Worm (Caenorhabditis elegans) whole organism, late embryonic: Measurements from ENCODE around the gene pyc-1.

ENCODE experiments used
- C08G9.2 ChIP-seq: sonication (generic microtip); optimal IDR thresholded peaks from 2 replicates; lab custom pipeline; 2016; ENCODE audit warnings: mild to moderate bottlenecking, missing genetic modification characterization, moderate library complexity, missing compliant biosample characterization
- C38D4.7 ChIP-seq: fragments of 200-800 bp; sonication (Bioruptor generic); optimal IDR thresholded peaks from 2 replicates; lab custom pipeline; 2018; ENCODE audit warnings: mild to moderate bottlenecking, missing genetic modification characterization, moderate library complexity, missing compliant biosample characterization
- F13H6.1 ChIP-seq: sonication (generic microtip); optimal IDR thresholded peaks from 2 replicates; lab custom pipeline; 2016; ENCODE audit warnings: missing genetic modification characterization, missing compliant biosample characterization
- K09A11.1 ChIP-seq: sonication (generic microtip); optimal IDR thresholded peaks from 2 replicates; lab custom pipeline; 2017; ENCODE audit warnings: antibody characterized with exemption, mild to moderate bottlenecking, missing genetic modification characterization, missing compliant biosample characterization; ENCODE audit not compliant: insufficient read depth
- T23F11.4 ChIP-seq: fragments of 200-800 bp; sonication (Bioruptor generic); optimal IDR thresholded peaks from 2 replicates; lab custom pipeline; 2018; ENCODE audit warnings: mild to moderate bottlenecking, missing genetic modification characterization, missing compliant biosample characterization
- ama-1 ChIP-seq: fragments of 150-350 bp; optimal IDR thresholded peaks from 2 replicates; lab custom pipeline; 2014
- ceh-14 ChIP-seq: sonication (generic microtip); optimal IDR thresholded peaks from 2 replicates; lab custom pipeline; 2016; ENCODE audit warnings: missing genotype, missing genetic modification characterization, missing compliant biosample characterization
- ceh-19 ChIP-seq: fragments of 200-800 bp; sonication (Bioruptor generic); optimal IDR thresholded peaks from 2 replicates; lab custom pipeline; 2018; ENCODE audit warnings: mild to moderate bottlenecking, missing genetic modification characterization, missing compliant biosample characterization
- ceh-2 ChIP-seq: sonication (generic microtip); optimal IDR thresholded peaks from 2 replicates; lab custom pipeline; 2016; ENCODE audit warnings: missing genotype, missing genetic modification characterization, missing compliant biosample characterization
- ceh-30 ChIP-seq: fragments of 150-350 bp; optimal IDR thresholded peaks from 2 replicates; lab custom pipeline; 2014; ENCODE audit warnings: missing biosample characterization, missing genetic modification characterization
- ceh-31 ChIP-seq: sonication (generic microtip); optimal IDR thresholded peaks from 2 replicates; lab custom pipeline; 2016; ENCODE audit warnings: missing genetic modification characterization, missing compliant biosample characterization
- ceh-6 ChIP-seq: fragments of 200-800 bp; sonication (Bioruptor generic); optimal IDR thresholded peaks from 2 replicates; lab custom pipeline; 2018; ENCODE audit warnings: mild to moderate bottlenecking, missing genetic modification characterization, missing compliant biosample characterization
- ceh-9 ChIP-seq: sonication (generic microtip); optimal IDR thresholded peaks from 2 replicates; lab custom pipeline; 2016; ENCODE audit warnings: mild to moderate bottlenecking, missing genetic modification characterization, inconsistent platforms, missing compliant biosample characterization
- che-1 ChIP-seq: sonication (generic microtip); optimal IDR thresholded peaks from 2 replicates; lab custom pipeline; 2016; ENCODE audit warnings: mild to moderate bottlenecking, missing genetic modification characterization, missing compliant biosample characterization
- dmd-4 ChIP-seq: sonication (generic microtip); optimal IDR thresholded peaks from 2 replicates; lab custom pipeline; 2016; ENCODE audit warnings: borderline replicate concordance, missing genetic modification characterization, missing compliant biosample characterization
- dve-1 ChIP-seq: sonication (generic microtip); optimal IDR thresholded peaks from 2 replicates; lab custom pipeline; 2017; ENCODE audit warnings: antibody characterized with exemption, mild to moderate bottlenecking, missing genetic modification characterization, missing compliant biosample characterization
- ets-4 ChIP-seq: sonication (generic microtip); optimal IDR thresholded peaks from 2 replicates; lab custom pipeline; 2016; ENCODE audit warnings: missing genetic modification characterization, missing compliant biosample characterization
- gmeb-2 ChIP-seq: sonication (generic microtip); optimal IDR thresholded peaks from 2 replicates; lab custom pipeline; 2016; ENCODE audit warnings: missing genetic modification characterization, inconsistent platforms, missing compliant biosample characterization
- hlh-15 ChIP-seq: sonication (generic microtip); optimal IDR thresholded peaks from 2 replicates; lab custom pipeline; 2016; ENCODE audit warnings: missing genetic modification characterization, missing compliant biosample characterization
- hlh-30 ChIP-seq: sonication (generic microtip); optimal IDR thresholded peaks from 2 replicates; lab custom pipeline; 2017; ENCODE audit warnings: antibody characterized with exemption, missing genetic modification characterization, missing compliant biosample characterization; ENCODE audit not compliant: insufficient read depth
- lim-6 ChIP-seq: sonication (generic microtip); optimal IDR thresholded peaks from 2 replicates; lab custom pipeline; 2016; ENCODE audit warnings: missing genetic modification characterization, missing compliant biosample characterization
- lin-11 ChIP-seq: fragments of 200-800 bp; sonication (Bioruptor generic); optimal IDR thresholded peaks from 2 replicates; lab custom pipeline; 2018; ENCODE audit warnings: mild to moderate bottlenecking, missing genetic modification characterization, missing compliant biosample characterization
- mec-3 ChIP-seq: sonication (generic microtip); optimal IDR thresholded peaks from 2 replicates; lab custom pipeline; 2016; ENCODE audit warnings: borderline replicate concordance, missing genetic modification characterization, missing compliant biosample characterization
- nhr-232 ChIP-seq: sonication (generic microtip); optimal IDR thresholded peaks from 2 replicates; lab custom pipeline; 2016; ENCODE audit warnings: missing genetic modification characterization, missing compliant biosample characterization
- odd-2 ChIP-seq: sonication (generic microtip); optimal IDR thresholded peaks from 2 replicates; lab custom pipeline; 2017; ENCODE audit warnings: antibody characterized with exemption, mild to moderate bottlenecking, missing genetic modification characterization, missing compliant biosample characterization
- pag-3 ChIP-seq: sonication (generic microtip); optimal IDR thresholded peaks from 2 replicates; lab custom pipeline; 2016; ENCODE audit warnings: missing compliant biosample characterization, missing genetic modification characterization, borderline replicate concordance
- pat-9 ChIP-seq: fragments of 200-800 bp; sonication (Bioruptor generic); optimal IDR thresholded peaks from 2 replicates; lab custom pipeline; 2018; ENCODE audit warnings: mild to moderate bottlenecking, missing genetic modification characterization, moderate library complexity, missing compliant biosample characterization
- pax-1 ChIP-seq: fragments of 150-350 bp; optimal IDR thresholded peaks from 2 replicates; lab custom pipeline; 2014; ENCODE audit warnings: missing biosample characterization, missing genetic modification characterization
- pha-2 ChIP-seq: sonication (generic microtip); optimal IDR thresholded peaks from 2 replicates; lab custom pipeline; 2017; ENCODE audit warnings: mild to moderate bottlenecking, missing genetic modification characterization, missing compliant biosample characterization
- pha-4 ChIP-seq: fragments of 150-350 bp; optimal IDR thresholded peaks from 2 replicates; lab custom pipeline; 2018; ENCODE audit warnings: missing biosample characterization, missing genetic modification reagents, missing genetic modification characterization
- pros-1 ChIP-seq: fragments of 150-350 bp; optimal IDR thresholded peaks from 2 replicates; lab custom pipeline; 2014; ENCODE audit warnings: missing biosample characterization, missing genetic modification reagents, missing genetic modification characterization
- ref-2 ChIP-seq: sonication (generic microtip); optimal IDR thresholded peaks from 2 replicates; lab custom pipeline; 2016; ENCODE audit warnings: missing genetic modification characterization, missing compliant biosample characterization
- rnt-1 ChIP-seq: sonication (generic microtip); optimal IDR thresholded peaks from 2 replicates; lab custom pipeline; 2016; ENCODE audit warnings: missing genetic modification characterization, missing compliant biosample characterization
- sdc-2 ChIP-seq: sonication (generic microtip); optimal IDR thresholded peaks from 2 replicates; lab custom pipeline; 2016; ENCODE audit warnings: missing genotype, missing genetic modification characterization, missing compliant biosample characterization
- sox-2 ChIP-seq: fragments of 200-800 bp; sonication (Bioruptor generic); IDR thresholded peaks from 2 replicates; pipeline ENCODE4 v1.3.6; 2022; ENCODE audit warnings: missing genetic modification reagents, missing genetic modification characterization, missing compliant biosample characterization
- sox-4 ChIP-seq: sonication (generic microtip); optimal IDR thresholded peaks from 2 replicates; lab custom pipeline; 2017; ENCODE audit warnings: mild to moderate bottlenecking, missing genetic modification characterization, inconsistent platforms, missing compliant biosample characterization
- syd-9 ChIP-seq: sonication (generic microtip); optimal IDR thresholded peaks from 2 replicates; lab custom pipeline; 2016; ENCODE audit warnings: mild to moderate bottlenecking, missing genetic modification characterization, moderate library complexity, missing compliant biosample characterization
- tbx-2 ChIP-seq: sonication (generic microtip); optimal IDR thresholded peaks from 2 replicates; lab custom pipeline; 2016; ENCODE audit warnings: missing genetic modification characterization, missing compliant biosample characterization
- unc-42 ChIP-seq: sonication (generic microtip); optimal IDR thresholded peaks from 2 replicates; lab custom pipeline; 2016; ENCODE audit warnings: missing genotype, missing genetic modification characterization, missing compliant biosample characterization
- unc-55 ChIP-seq: sonication (generic microtip); optimal IDR thresholded peaks from 2 replicates; lab custom pipeline; 2017; ENCODE audit warnings: missing biosample characterization, missing genetic modification reagents, missing genetic modification characterization
- ztf-16 ChIP-seq: sonication (generic microtip); optimal IDR thresholded peaks from 2 replicates; lab custom pipeline; 2017; ENCODE audit warnings: missing genetic modification characterization, missing compliant biosample characterization

Gene pyc-1

ce11 chrV:11844828-11845227 is 22.5 kb upstream of the pyc-1 start (continued):
- TF ChIP-seq T23F11.4 (GFP tag; lab: Kevin White, UChicago) (no peak), ceh-31 (tag; lab: Kevin White, UChicago) (peak; percentile 54), gmeb-2 (tag; lab: Kevin White, UChicago) (no peak), ztf-16 (tag; lab: Kevin White, UChicago) (peak; percentile 59), ceh-6 (no peak), sox-4 (tag; lab: Kevin White, UChicago) (no peak), che-1 (tag; lab: Kevin White, UChicago) (no peak), ceh-30 (tag; lab: Kevin White, UChicago) (no peak), K09A11.1 (no peak), ceh-14 (tag; lab: Kevin White, UChicago) (peak; percentile 31), sdc-2 (tag; lab: Kevin White, UChicago) (peak; percentile 45), tbx-2 (tag; lab: Kevin White, UChicago) (peak; percentile 66), rnt-1 (tag; lab: Kevin White, UChicago) (peak; percentile 13), lim-6 (tag; lab: Kevin White, UChicago) (no peak), ets-4 (tag; lab: Kevin White, UChicago) (no peak), pax-1 (tag; lab: Kevin White, UChicago) (no peak), pha-4 (tag; lab: Kevin White, UChicago) (no peak), ama-1 (no peak), hlh-15 (tag; lab: Kevin White, UChicago) (no peak), ceh-19 (GFP tag; lab: Kevin White, UChicago) (no peak), dve-1 (peak; percentile 30), unc-42 (peak; percentile 90), ref-2 (tag; lab: Kevin White, UChicago) (peak; percentile 76), mec-3 (tag; lab: Kevin White, UChicago) (no peak), pag-3 (tag; lab: Kevin White, UChicago) (no peak), ceh-9 (tag; lab: Kevin White, UChicago) (no peak), unc-55 (peak; percentile 42), pat-9 (no peak), dmd-4 (tag; lab: Kevin White, UChicago) (no peak), odd-2 (tag; lab: Kevin White, UChicago) (no peak), C38D4.7 (GFP tag; lab: Kevin White, UChicago) (no peak), lin-11 (tag; lab: Kevin White, UChicago) (no peak), syd-9 (tag; lab: Kevin White, UChicago) (peak; percentile 64), F13H6.1 (no peak), C08G9.2 (no peak), pha-2 (tag; lab: Kevin White, UChicago) (no peak), ceh-2 (tag; lab: Kevin White, UChicago) (peak; percentile 65), hlh-30 (tag; lab: Kevin White, UChicago) (no peak), nhr-232 (tag; lab: Kevin White, UChicago) (peak; percentile 13), pros-1 (no peak)

DNA sequence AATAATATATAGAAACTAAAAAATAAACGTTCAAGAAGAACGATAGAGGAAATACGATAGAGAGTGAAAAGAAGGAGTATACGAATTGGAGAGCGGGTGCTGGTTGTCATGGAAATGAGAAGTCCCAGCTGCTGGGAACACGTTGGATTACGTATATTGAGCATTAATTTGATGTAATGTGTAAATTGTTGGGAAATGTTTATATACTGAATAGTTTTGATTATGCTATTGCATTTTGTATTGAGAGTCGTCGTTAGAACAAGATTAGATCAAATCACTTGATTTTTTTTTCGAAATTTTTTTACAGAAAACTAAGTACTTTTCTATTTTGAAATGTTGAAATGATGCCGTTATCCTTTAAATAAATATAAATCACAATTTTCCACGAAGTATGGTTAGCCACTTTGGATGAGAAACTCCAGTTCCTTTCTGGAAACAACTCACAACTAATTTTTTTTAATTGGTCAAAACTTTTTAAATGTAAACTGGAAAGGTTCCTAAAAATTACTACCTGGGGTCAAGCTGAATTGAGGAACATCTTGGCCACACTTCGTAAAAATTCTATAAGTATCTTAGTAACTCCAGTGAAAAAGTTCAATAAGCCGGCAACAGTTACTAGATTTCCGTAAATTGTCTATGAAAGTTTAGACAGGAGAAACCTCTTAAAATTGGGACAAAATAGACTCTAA is 21.5 kb upstream of the pyc-1 start, which contains the start of gene nphp-4:
Gene nphp-4, minus strand, starts transcription at position 51 of the 689 bp plus-strand sequence.
- TF ChIP-seq ceh-6 (no peak), sox-2 (GFP tag; lab: Robert Waterston, UW) (no peak), sdc-2 (tag; lab: Kevin White, UChicago) (no peak), ceh-2 (tag; lab: Kevin White, UChicago) (no peak), pha-2 (tag; lab: Kevin White, UChicago) (no peak), hlh-30 (tag; lab: Kevin White, UChicago) (no peak)
